Fruit fly (Drosophila melanogaster): Measurements from ENCODE around the gene Him.

Him gene

dm6 chrX:18208930-18209477, at the start of gene Him:
Gene Him, plus strand, starts transcription at chrX:18209427.
- TF ChIP-seq Crg-1 (GFP tag; optimal IDR thresholded peaks at IDR 0.05), result no peak
- no peak for TF ChIP-seq CG11617 (GFP tag; optimal IDR thresholded peaks at IDR 0.05)
- TF ChIP-seq Clk (GFP tag; optimal IDR thresholded peaks at IDR 0.05), result no peak
- no peak for TF ChIP-seq bab1 (GFP tag; optimal IDR thresholded peaks at IDR 0.05)
- TF ChIP-seq Hr96 (GFP tag; optimal IDR thresholded peaks at IDR 0.05), result no peak
- no peak for TF ChIP-seq tj (GFP tag; optimal IDR thresholded peaks at IDR 0.05)
- TF ChIP-seq CG7045 (GFP tag; optimal IDR thresholded peaks at IDR 0.05), result no peak
- TF ChIP-seq CG33017 (tag; optimal IDR thresholded peaks at IDR 0.05), result no peak
- TF ChIP-seq toe (GFP tag; optimal IDR thresholded peaks at IDR 0.05), result no peak
- no peak for TF ChIP-seq CG5204 (GFP tag; optimal IDR thresholded peaks at IDR 0.05)
- TF ChIP-seq ovo (GFP tag; optimal IDR thresholded peaks at IDR 0.05), result no peak

- TF ChIP-seq tj (GFP tag; optimal IDR thresholded peaks at IDR 0.05), result no peak
- TF ChIP-seq CG12768 (GFP tag; optimal IDR thresholded peaks at IDR 0.05), result no peak
- no peak for TF ChIP-seq CG14711 (tag; optimal IDR thresholded peaks at IDR 0.05)
Observed at dm6 chrX:18177312-18177711, 31.9 kb upstream of the Him start, which contains the start of gene Frq2. Gene Frq2, plus strand, starts transcription at chrX:18177612.

dm6 chrX:18179372-18179771, 29.9 kb upstream of the Him start, which contains the start of gene Andorra:
Gene Andorra, minus strand, starts transcription at chrX:18179472.
- TF ChIP-seq pad (GFP tag; optimal IDR thresholded peaks at IDR 0.05) (no peak), cic (GFP tag; optimal IDR thresholded peaks at IDR 0.05) (no peak), bab1 (GFP tag; optimal IDR thresholded peaks at IDR 0.05) (no peak), Crg-1 (GFP tag; optimal IDR thresholded peaks at IDR 0.05) (no peak), CG5204 (GFP tag; optimal IDR thresholded peaks at IDR 0.05) (no peak), CG7045 (GFP tag; optimal IDR thresholded peaks at IDR 0.05) (no peak), CG7101 (tag; optimal IDR thresholded peaks at IDR 0.05) (no peak), tj (GFP tag; optimal IDR thresholded peaks at IDR 0.05) (no peak), CG14711 (tag; optimal IDR thresholded peaks at IDR 0.05) (no peak), kay (GFP tag; ENCODE audit: borderline replicate concordance) (no peak), cnc (optimal IDR thresholded peaks at IDR 0.05) (no peak), Hr96 (GFP tag; optimal IDR thresholded peaks at IDR 0.05) (no peak), CG12768 (GFP tag; optimal IDR thresholded peaks at IDR 0.05) (no peak), Clk (GFP tag; optimal IDR thresholded peaks at IDR 0.05) (no peak), Mnt (GFP tag; optimal IDR thresholded peaks at IDR 0.05) (no peak), CG1620 (GFP tag; optimal IDR thresholded peaks at IDR 0.05) (no peak), toe (GFP tag; optimal IDR thresholded peaks at IDR 0.05) (no peak), ovo (GFP tag; optimal IDR thresholded peaks at IDR 0.05) (no peak), CG33017 (tag; optimal IDR thresholded peaks at IDR 0.05) (no peak)

- TF ChIP-seq CG12768 (GFP tag; optimal IDR thresholded peaks at IDR 0.05) (no peak), cic (GFP tag; optimal IDR thresholded peaks at IDR 0.05) (no peak), CG7045 (GFP tag; optimal IDR thresholded peaks at IDR 0.05) (no peak)
Observed at dm6 chrX:18181152-18181551, 28.1 kb upstream of the Him start.

dm6 chrX:18185944-18186343, 23.3 kb upstream of the Him start:
- TF ChIP-seq cnc (optimal IDR thresholded peaks at IDR 0.05) (no peak), Crg-1 (GFP tag; optimal IDR thresholded peaks at IDR 0.05) (no peak), CG14711 (tag; optimal IDR thresholded peaks at IDR 0.05) (no peak)

dm6 chrX:18197642-18198041, 11.6 kb upstream of the Him start:
- TF ChIP-seq CG33017 (tag; optimal IDR thresholded peaks at IDR 0.05) (no peak), Hr96 (GFP tag; optimal IDR thresholded peaks at IDR 0.05) (no peak)

dm6 chrX:18205044-18205443, 4.2 kb upstream of the Him start, which contains the start of gene Hesr:
Gene Hesr, minus strand, starts transcription at chrX:18205144.
- TF ChIP-seq ovo (GFP tag; optimal IDR thresholded peaks at IDR 0.05), result no peak
- no peak for TF ChIP-seq CG33017 (tag; optimal IDR thresholded peaks at IDR 0.05)

dm6 chrX:18207533-18207932, 1.7 kb upstream of the Him start:
- TF ChIP-seq Hr96 (GFP tag; optimal IDR thresholded peaks at IDR 0.05), result no peak
